Fruit fly (Drosophila melanogaster) S2 (cell line): ENCODE data around the gene spri.

Experiments
- CG8478 ChIP-seq: fragments of >200 bp; optimal IDR thresholded peaks from 2 replicates; lab custom pipeline; 2018
- CTCF ChIP-seq, 2 experiments: fragments of >200 bp; optimal IDR thresholded peaks; 2 replicates each; lab custom pipeline; 2018

- TF ChIP-seq CTCF (optimal IDR thresholded peaks at IDR 0.05; lab: Kevin White, UChicago) (no peak), CG8478 (lab: Kevin White, UChicago) (no peak)
These were observed 15.0 kb downstream of the spri start for dm6 chrX:10570142-10570756.
